Fruit fly (Drosophila melanogaster): ENCODE data around the gene Nelf-A.
A peak's percentile ranks its signal among the peaks of the same experiment; 100 is the strongest.

Gene Nelf-A

dm6 chr3R:21179592-21180390 lies 43.7 kb upstream of the Nelf-A start (continued):
- TF ChIP-seq p53 (GFP tag; optimal IDR thresholded peaks at IDR 0.05) = no peak
- TF ChIP-seq otp (GFP tag; IDR thresholded peaks at IDR 0.05) = no peak
- peak; percentile 56 for TF ChIP-seq CG6791 (GFP tag; IDR thresholded peaks at IDR 0.05; ENCODE audit: partially characterized antibody)
- TF ChIP-seq amos (GFP tag; IDR thresholded peaks at IDR 0.05; ENCODE audit: partially characterized antibody) = peak; percentile 48; the same call in 1 of the 2 replicates
- peak; percentile 97 for TF ChIP-seq rib (GFP tag; IDR thresholded peaks at IDR 0.05)
- TF ChIP-seq sens (GFP tag) = peak; percentile 62
- TF ChIP-seq mirr (GFP tag; optimal IDR thresholded peaks at IDR 0.05) = peak; percentile 8
- peak; percentile 38 for TF ChIP-seq gfzf (GFP tag; optimal IDR thresholded peaks at IDR 0.05)
- TF ChIP-seq Bgb (GFP tag; IDR thresholded peaks at IDR 0.05; ENCODE audit: partially characterized antibody) = peak; percentile 62
- no peak for TF ChIP-seq sr (GFP tag; IDR thresholded peaks at IDR 0.05)
- peak; percentile 27 for TF ChIP-seq nmo (GFP tag; optimal IDR thresholded peaks at IDR 0.05)
- peak; percentile 1 for TF ChIP-seq zen (tag; optimal IDR thresholded peaks at IDR 0.05)
- peak; percentile 75; the same call in 2 of the 3 replicates for TF ChIP-seq CG11560 (tag; IDR thresholded peaks at IDR 0.05)
- peak; percentile 44; the same call in 1 of the 3 replicates for TF ChIP-seq hb (GFP tag; IDR thresholded peaks at IDR 0.05; ENCODE audit: partially characterized antibody)
- TF ChIP-seq stwl (tag; optimal IDR thresholded peaks at IDR 0.05) = peak; percentile 67
- peak; percentile 59 for TF ChIP-seq Ets97D (GFP tag; optimal IDR thresholded peaks at IDR 0.05)
- TF ChIP-seq CG11504 (tag; optimal IDR thresholded peaks at IDR 0.05) = peak; percentile 46
- peak; percentile 22; the same call in 1 of the 2 replicates for TF ChIP-seq inv (GFP tag; IDR thresholded peaks at IDR 0.05; ENCODE audit: partially characterized antibody)
- TF ChIP-seq Sry-δ (GFP tag; optimal IDR thresholded peaks at IDR 0.05) = peak; percentile 45
- peak; percentile 18; the same call in 1 of the 2 replicates for TF ChIP-seq onecut (GFP tag; IDR thresholded peaks at IDR 0.05)
- peak; percentile 32; the same call in 1 of the 3 replicates for TF ChIP-seq knrl (GFP tag; IDR thresholded peaks at IDR 0.05; ENCODE audit: partially characterized antibody)
- no peak for TF ChIP-seq CG6254 (GFP tag; optimal IDR thresholded peaks at IDR 0.05)
- TF ChIP-seq Opbp (GFP tag; IDR thresholded peaks at IDR 0.05; ENCODE audit: partially characterized antibody) = peak; percentile 46; the same call in 1 of the 3 replicates
- peak; percentile 100 for TF ChIP-seq exex (tag; optimal IDR thresholded peaks at IDR 0.05)
- TF ChIP-seq CG8290 (GFP tag; optimal IDR thresholded peaks at IDR 0.05) = peak; percentile 57
- peak in 1 of 2 experiments; percentile 17 for TF ChIP-seq CG8290 (tag; optimal IDR thresholded peaks at IDR 0.05)
- no peak for TF ChIP-seq CG1233 (GFP tag; optimal IDR thresholded peaks at IDR 0.05)
- TF ChIP-seq CG10267 (tag; optimal IDR thresholded peaks at IDR 0.05) = no peak
- TF ChIP-seq Lhr (GFP tag; optimal IDR thresholded peaks at IDR 0.05) = peak; percentile 12
- TF ChIP-seq vvl (GFP tag; IDR thresholded peaks at IDR 0.05) = peak; percentile 68
- TF ChIP-seq ci (GFP tag; IDR thresholded peaks at IDR 0.05) = 0 out of 3 replicates have a peak, but pooled peaks have one; percentile 32
- TF ChIP-seq Dek (tag; optimal IDR thresholded peaks at IDR 0.05) = peak; percentile 24
- peak; percentile 39 for TF ChIP-seq sug (tag; optimal IDR thresholded peaks at IDR 0.05)
- TF ChIP-seq D19A (tag; optimal IDR thresholded peaks at IDR 0.05) = peak; percentile 8
- TF ChIP-seq CG3995 (GFP tag; optimal IDR thresholded peaks at IDR 0.05) = peak; percentile 45
- peak; percentile 49 for TF ChIP-seq CG8478 (optimal IDR thresholded peaks at IDR 0.05)
- TF ChIP-seq Ssrp (tag; optimal IDR thresholded peaks at IDR 0.05) = no peak
- TF ChIP-seq CG15601 (tag; optimal IDR thresholded peaks at IDR 0.05) = peak; percentile 34
- peak; percentile 10 for TF ChIP-seq CG10979 (tag; optimal IDR thresholded peaks at IDR 0.05)
- peak; percentile 89 for TF ChIP-seq CG14965 (GFP tag; optimal IDR thresholded peaks at IDR 0.05; ENCODE audit: borderline replicate concordance)
- TF ChIP-seq scrt (GFP tag; optimal IDR thresholded peaks at IDR 0.05) = no peak
- peak; percentile 89 for TF ChIP-seq Med (GFP tag)
- peak; percentile 38 for TF ChIP-seq CG14710 (tag; optimal IDR thresholded peaks at IDR 0.05)
- TF ChIP-seq CG11456 (GFP tag; IDR thresholded peaks at IDR 0.05) = peak; percentile 15; the same call in 1 of the 3 replicates
- peak; percentile 78 for TF ChIP-seq Dp (GFP tag; optimal IDR thresholded peaks at IDR 0.05)
- TF ChIP-seq ato (GFP tag; IDR thresholded peaks at IDR 0.05; ENCODE audit: partially characterized antibody) = peak; percentile 26; the same call in 1 of the 2 replicates
- TF ChIP-seq CG4730 (GFP tag; IDR thresholded peaks at IDR 0.05) = no peak
- no peak for TF ChIP-seq fu2 (GFP tag; optimal IDR thresholded peaks at IDR 0.05)
